Worm (Caenorhabditis elegans) whole organism, early embryonic: ENCODE data around the gene T25D1.1.

Source experiments
- F13C5.2 ChIP-seq: sonication (generic microtip); optimal IDR thresholded peaks from 2 replicates; lab custom pipeline; 2017; ENCODE audit warnings: mild to moderate bottlenecking, missing genetic modification characterization, inconsistent platforms, missing compliant biosample characterization
- ama-1 ChIP-seq: fragments of 150-350 bp; optimal IDR thresholded peaks from 2 replicates; lab custom pipeline; 2014
- ceh-13 ChIP-seq: fragments of 200-800 bp; sonication (Bioruptor generic); optimal IDR thresholded peaks from 2 replicates; lab custom pipeline; 2018; ENCODE audit warnings: mild to moderate bottlenecking, missing genetic modification characterization, missing compliant biosample characterization
- flt-1 ChIP-seq: fragments of 200-800 bp; sonication (Bioruptor generic); IDR thresholded peaks from 2 replicates; pipeline ENCODE4 v1.3.6; 2022; ENCODE audit warnings: missing genetic modification characterization, missing compliant biosample characterization
- hnd-1 ChIP-seq: sonication (generic microtip); optimal IDR thresholded peaks from 2 replicates; lab custom pipeline; 2016; ENCODE audit warnings: missing genetic modification characterization, missing compliant biosample characterization
- pes-1 ChIP-seq: fragments of 200-800 bp; sonication (Bioruptor generic); IDR thresholded peaks from 2 replicates; pipeline ENCODE4 v1.3.6; 2022; ENCODE audit warnings: missing genetic modification reagents, missing genetic modification characterization, missing compliant biosample characterization
- tbx-11 ChIP-seq: fragments of 200-800 bp; sonication (Bioruptor generic); IDR thresholded peaks from 2 replicates; pipeline ENCODE4 v1.3.6; 2022; ENCODE audit warnings: missing genetic modification characterization, missing compliant biosample characterization
- tbx-37 ChIP-seq: fragments of 200-800 bp; sonication (Bioruptor generic); conservative IDR thresholded peaks from 2 replicates; pipeline ENCODE4 v1.3.6; 2022; ENCODE audit warnings: missing genetic modification reagents, missing genetic modification characterization, missing compliant biosample characterization
- tra-4 ChIP-seq: sonication (generic microtip); optimal IDR thresholded peaks from 2 replicates; lab custom pipeline; 2017; ENCODE audit warnings: missing genetic modification characterization, missing compliant biosample characterization

DNA sequence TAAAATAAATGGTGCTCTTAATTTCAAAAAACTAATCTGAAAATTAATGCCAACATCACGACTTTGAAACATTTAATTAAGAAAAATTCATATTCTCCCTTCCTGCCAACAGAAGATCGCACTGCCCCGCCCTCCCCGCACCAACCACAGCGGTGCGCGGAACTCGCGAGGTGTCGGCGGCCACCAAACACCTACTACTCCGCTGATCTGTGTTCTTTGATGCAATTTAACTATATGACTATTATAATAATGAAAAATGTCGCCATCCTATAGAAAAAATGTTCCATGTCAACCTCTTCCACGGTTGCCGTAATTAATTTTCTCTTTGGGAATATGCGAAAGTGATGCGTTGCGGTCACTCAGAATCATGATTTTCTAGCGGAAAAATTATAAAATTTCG, 46.2 kb downstream of the T25D1.1 start:
- no peak for TF ChIP-seq flt-1
- no peak for TF ChIP-seq F13C5.2
- TF ChIP-seq tbx-11: no peak
- no peak for TF ChIP-seq tra-4 (tag; lab: Kevin White, UChicago)
- TF ChIP-seq tbx-37 (GFP tag; lab: Robert Waterston, UW): no peak
- no peak for TF ChIP-seq ama-1 (lab: Kevin White, UChicago)
- TF ChIP-seq hnd-1 (tag; lab: Kevin White, UChicago): no peak
- TF ChIP-seq ceh-13 (GFP tag; lab: Kevin White, UChicago): no peak
- TF ChIP-seq pes-1 (GFP tag; lab: Robert Waterston, UW): no peak
